Worm (Caenorhabditis elegans) whole organism, L4 larva: ENCODE measurements around the gene E02C12.11.

Experiments used
- aly-2 ChIP-seq: sonication (generic microtip); optimal IDR thresholded peaks from 2 replicates; lab custom pipeline; 2018; ENCODE audit warnings: missing biosample characterization, missing genetic modification characterization
- ces-1 ChIP-seq: fragments of 150-350 bp; sonication (generic microtip); optimal IDR thresholded peaks from 4 replicates; lab custom pipeline; 2014; ENCODE audit warnings: missing biosample characterization, missing genetic modification reagents, missing genetic modification characterization
- duxl-1 ChIP-seq: sonication (generic microtip); optimal IDR thresholded peaks from 2 replicates; lab custom pipeline; 2016; ENCODE audit warnings: mild to moderate bottlenecking, missing genetic modification characterization, moderate library complexity, missing compliant biosample characterization; ENCODE audit not compliant: poor library complexity
- mep-1 ChIP-seq: fragments of 150-350 bp; sonication (generic microtip); optimal IDR thresholded peaks from 3 replicates; lab custom pipeline; 2014; ENCODE audit warnings: missing biosample characterization, missing genetic modification characterization
- nhr-25 ChIP-seq: sonication (generic microtip); optimal IDR thresholded peaks from 2 replicates; lab custom pipeline; 2017; ENCODE audit warnings: missing genetic modification characterization, mild to moderate bottlenecking, missing compliant biosample characterization, antibody characterized with exemption, moderate library complexity, borderline replicate concordance; ENCODE audit not compliant: insufficient read depth
- nhr-28 ChIP-seq: fragments of 150-350 bp; optimal IDR thresholded peaks from 2 replicates; lab custom pipeline; 2014; ENCODE audit warnings: missing biosample characterization, missing genetic modification characterization
- pha-4 ChIP-seq, 2 experiments: fragments of 150-350 bp in 1 of 2; fragments of 200-800 bp in 1 of 2; sonication (Bioruptor generic) in 1 of 2; IDR thresholded peaks in 1 of 2; optimal IDR thresholded peaks in 1 of 2; 2 replicates each; pipeline versions ENCODE4 v1.3.6 to Lab custom; 2014 to 2022; ENCODE audit warnings: missing genetic modification characterization in 2 of 2, missing genetic modification reagents in 2 of 2, missing biosample characterization in 1 of 2, missing compliant biosample characterization in 1 of 2
- pqm-1 ChIP-seq: sonication (generic microtip); optimal IDR thresholded peaks from 2 replicates; lab custom pipeline; 2017; ENCODE audit warnings: missing biosample characterization, missing genetic modification characterization
- unc-39 ChIP-seq: sonication (generic microtip); optimal IDR thresholded peaks from 2 replicates; lab custom pipeline; 2017; ENCODE audit warnings: missing biosample characterization, missing genetic modification characterization

ce11 chrV:9399886-9400373, 20.2 kb upstream of the E02C12.11 start, which contains the start of gene trpp-4:
- TF ChIP-seq pqm-1 (tag; lab: Kevin White, UChicago) (no peak), ces-1 (GFP tag; lab: Kevin White, UChicago) (no peak), nhr-25 (no peak), nhr-28 (tag; lab: Kevin White, UChicago) (no peak), mep-1 (tag; lab: Kevin White, UChicago) (no peak), unc-39 (no peak), pha-4 (GFP tag; IDR thresholded peaks at IDR 0.05; lab: Robert Waterston, UW) (no peak), pha-4 (tag; optimal IDR thresholded peaks at IDR 0.05; lab: Kevin White, UChicago) (no peak), duxl-1 (tag; lab: Kevin White, UChicago) (no peak), aly-2 (tag; lab: Kevin White, UChicago) (no peak)
